Fruit fly (Drosophila melanogaster): ENCODE results near the gene CG43059.

The CG43059 gene

dm6 chr3L:8306880-8307279, 11.9 kb downstream of the CG43059 start, which contains the start of gene Gr66a:
TSS of gene Gr66a (minus strand) at chr3L:8306980.
- TF ChIP-seq rn (GFP tag; IDR thresholded peaks at IDR 0.05) (no peak), CG9948 (tag; optimal IDR thresholded peaks at IDR 0.05) (no peak), Snoo (tag; optimal IDR thresholded peaks at IDR 0.05) (no peak), CG34367 (tag; optimal IDR thresholded peaks at IDR 0.05) (no peak), CG12605 (GFP tag; IDR thresholded peaks at IDR 0.05) (no peak), CG10348 (GFP tag; IDR thresholded peaks at IDR 0.05) (no peak), CG17806 (tag; optimal IDR thresholded peaks at IDR 0.05) (no peak), CG14655 (GFP tag; optimal IDR thresholded peaks at IDR 0.05) (no peak), CG32121 (GFP tag; IDR thresholded peaks at IDR 0.05) (no peak), D1 (tag; optimal IDR thresholded peaks at IDR 0.05) (no peak)

- TF ChIP-seq gl (tag; optimal IDR thresholded peaks at IDR 0.05) (peak; percentile 6), rn (GFP tag; IDR thresholded peaks at IDR 0.05) (no peak)
Measured at dm6 chr3L:8303912-8304311, 14.9 kb downstream of the CG43059 start, which contains the start of the genes CG7194 and Sbp2. TSS of gene CG7194 (minus strand) at chr3L:8304059. TSS of gene Sbp2 (plus strand) at chr3L:8304157.

- TF ChIP-seq CG9948 (tag; optimal IDR thresholded peaks at IDR 0.05) (peak; percentile 41), D1 (tag; optimal IDR thresholded peaks at IDR 0.05) (no peak), CG8301 (tag; optimal IDR thresholded peaks at IDR 0.05) (peak; percentile 37), Ets98B (GFP tag; IDR thresholded peaks at IDR 0.05) (peak; percentile 59), Pif1B (GFP tag; optimal IDR thresholded peaks at IDR 0.05) (no peak), CG32121 (GFP tag; IDR thresholded peaks at IDR 0.05) (peak; percentile 58; the same call in 1 of the 2 replicates), CG10348 (GFP tag; IDR thresholded peaks at IDR 0.05) (no peak), EcR (GFP tag; optimal IDR thresholded peaks at IDR 0.05) (peak; percentile 5), gl (tag; optimal IDR thresholded peaks at IDR 0.05) (no peak), CG8159 (tag; optimal IDR thresholded peaks at IDR 0.05) (peak; percentile 54), CG34367 (tag; optimal IDR thresholded peaks at IDR 0.05) (no peak), rn (GFP tag; IDR thresholded peaks at IDR 0.05) (0 out of 2 replicates have a peak, but pooled peaks have one; percentile 7), CG12605 (GFP tag; IDR thresholded peaks at IDR 0.05) (peak; percentile 54), Snoo (tag; optimal IDR thresholded peaks at IDR 0.05) (peak; percentile 53), CG13204 (GFP tag; optimal IDR thresholded peaks at IDR 0.05) (no peak), CG14655 (GFP tag; optimal IDR thresholded peaks at IDR 0.05) (no peak), Pif1A (GFP tag; optimal IDR thresholded peaks at IDR 0.05) (no peak), CG17806 (tag; optimal IDR thresholded peaks at IDR 0.05) (peak; percentile 68), CG15710 (tag; optimal IDR thresholded peaks at IDR 0.05) (peak; percentile 39), fd96Ca (GFP tag; IDR thresholded peaks at IDR 0.05) (peak; percentile 80), CG4496 (GFP tag; IDR thresholded peaks at IDR 0.05) (peak; percentile 72; the same call in 1 of the 3 replicates)
Measured at dm6 chr3L:8299224-8300130, 19.3 kb downstream of the CG43059 start, which contains the start of the genes Arl5 and CG13671. TSS of gene Arl5 (minus strand) at chr3L:8299839. TSS of gene CG13671 (plus strand) at chr3L:8300064.

dm6 chr3L:8297488-8297887, 21.3 kb downstream of the CG43059 start:
- TF ChIP-seq CG10348 (GFP tag; IDR thresholded peaks at IDR 0.05) (no peak), gl (tag; optimal IDR thresholded peaks at IDR 0.05) (no peak), rn (GFP tag; IDR thresholded peaks at IDR 0.05) (no peak), Snoo (tag; optimal IDR thresholded peaks at IDR 0.05) (no peak), CG8301 (tag; optimal IDR thresholded peaks at IDR 0.05) (no peak), fd96Ca (GFP tag; IDR thresholded peaks at IDR 0.05) (no peak), CG13204 (GFP tag; optimal IDR thresholded peaks at IDR 0.05) (no peak), CG9948 (tag; optimal IDR thresholded peaks at IDR 0.05) (no peak)

- TF ChIP-seq fd96Ca (GFP tag; IDR thresholded peaks at IDR 0.05) (no peak), EcR (GFP tag; optimal IDR thresholded peaks at IDR 0.05) (peak; percentile 46), CG9948 (tag; optimal IDR thresholded peaks at IDR 0.05) (no peak), CG13204 (GFP tag; optimal IDR thresholded peaks at IDR 0.05) (no peak), Snoo (tag; optimal IDR thresholded peaks at IDR 0.05) (no peak)
Measured at dm6 chr3L:8296941-8297340, 21.8 kb downstream of the CG43059 start, which contains the start of gene Rab19. TSS of gene Rab19 (plus strand) at chr3L:8297018.

dm6 chr3L:8295227-8295626, 23.5 kb downstream of the CG43059 start, which contains the start of gene CG7201:
TSS of gene CG7201 (minus strand) at chr3L:8295327.
- 0 out of 3 replicates have a peak, but pooled peaks have one; percentile 16 for TF ChIP-seq CG4496 (GFP tag; IDR thresholded peaks at IDR 0.05)
- no peak for TF ChIP-seq CG34367 (tag; optimal IDR thresholded peaks at IDR 0.05)
- no peak for TF ChIP-seq CG10348 (GFP tag; IDR thresholded peaks at IDR 0.05)
- peak; percentile 4; the same call in 1 of the 2 replicates for TF ChIP-seq rn (GFP tag; IDR thresholded peaks at IDR 0.05)

All from whole organism, pupa.